Worm (Caenorhabditis elegans): ENCODE results near the gene ucp-4.

DNA sequence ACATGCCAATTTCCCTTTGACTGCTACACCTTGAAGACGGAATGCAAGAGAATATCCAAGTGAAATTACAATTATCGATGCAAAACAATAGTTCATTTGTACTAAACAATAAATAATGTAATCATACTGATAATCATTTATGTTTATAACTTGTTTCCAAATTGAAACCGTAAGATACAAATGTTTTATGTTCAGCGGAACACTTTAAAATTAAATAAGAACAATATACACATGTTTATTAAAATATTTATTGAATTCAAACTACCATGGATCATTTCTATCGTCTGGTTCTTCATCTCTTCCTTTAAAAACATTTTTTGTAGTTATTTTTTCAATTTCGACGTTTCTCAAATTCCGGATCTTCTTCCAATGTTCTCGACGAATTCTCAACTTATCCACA, 21.3 kb downstream of the ucp-4 start, which contains the start of gene ttr-40:
- TF ChIP-seq unc-39 (tag; optimal IDR thresholded peaks at IDR 0.05) (no peak), unc-62 (GFP tag; optimal IDR thresholded peaks at IDR 0.05) (no peak), nhr-12 (tag; optimal IDR thresholded peaks at IDR 0.05) (no peak), blmp-1 (tag; optimal IDR thresholded peaks at IDR 0.05) (no peak), ztf-11 (tag; optimal IDR thresholded peaks at IDR 0.05) (no peak), snpc-4 (tag; optimal IDR thresholded peaks at IDR 0.05) (no peak), sptf-1 (tag; optimal IDR thresholded peaks at IDR 0.05) (no peak), elt-3 (tag; optimal IDR thresholded peaks at IDR 0.05) (no peak), mep-1 (tag; optimal IDR thresholded peaks at IDR 0.05) (no peak)

All from whole organism, mixed stage, embryonic.